Fruit fly (Drosophila melanogaster) whole organism, embryonic: ENCODE results near the gene S6KL.

Experiments used
- Antp ChIP-seq: fragments of 200-800 bp; sonication (Bioruptor generic); optimal IDR thresholded peaks from 3 replicates; lab custom pipeline; 2016; ENCODE audit warnings: missing biosample characterization, missing genetic modification characterization
- CG10209 ChIP-seq: fragments of 200-800 bp; sonication (Bioruptor generic); optimal IDR thresholded peaks from 3 replicates; lab custom pipeline; 2017; ENCODE audit warnings: missing biosample characterization, mild to moderate bottlenecking, missing genetic modification characterization, missing genetic modification reagents
- CG10267 ChIP-seq: fragments of 200-800 bp; sonication (Bioruptor generic); optimal IDR thresholded peaks from 2 replicates; lab custom pipeline; 2018; ENCODE audit warnings: missing biosample characterization, mild to moderate bottlenecking, missing genetic modification characterization, moderate library complexity
- CG10462 ChIP-seq: fragments of 200-800 bp; sonication (Bioruptor generic); optimal IDR thresholded peaks from 2 replicates; lab custom pipeline; 2016; ENCODE audit warnings: missing biosample characterization, missing genetic modification characterization
- CG11456 ChIP-seq: fragments of 200-800 bp; sonication (Bioruptor generic); IDR thresholded peaks from 3 replicates; pipeline ENCODE4 v1.3.6; 2022; ENCODE audit warnings: missing biosample characterization, missing genetic modification characterization
- CG12659 ChIP-seq: fragments of 200-800 bp; sonication (Bioruptor generic); optimal IDR thresholded peaks from 3 replicates; lab custom pipeline; 2017; ENCODE audit warnings: mild to moderate bottlenecking, missing biosample characterization, missing genetic modification reagents, missing genetic modification characterization
- CG12769 ChIP-seq: fragments of 200-800 bp; sonication (Bioruptor generic); optimal IDR thresholded peaks from 2 replicates; lab custom pipeline; 2019; ENCODE audit warnings: missing biosample characterization, mild to moderate bottlenecking, missing genetic modification characterization, moderate library complexity
- CG14965 ChIP-seq: fragments of 200-800 bp; sonication (Bioruptor generic); optimal IDR thresholded peaks from 2 replicates; lab custom pipeline; 2016; ENCODE audit warnings: missing biosample characterization, missing genetic modification characterization, borderline replicate concordance
- CG15479 ChIP-seq: fragments of 200-800 bp; sonication (Bioruptor generic); optimal IDR thresholded peaks from 3 replicates; lab custom pipeline; 2019; ENCODE audit warnings: missing biosample characterization, mild to moderate bottlenecking, missing genetic modification characterization, moderate library complexity
- CG15514 ChIP-seq: fragments of 200-800 bp; sonication (Bioruptor generic); optimal IDR thresholded peaks from 3 replicates; lab custom pipeline; 2017; ENCODE audit warnings: missing biosample characterization, missing genetic modification characterization, mild to moderate bottlenecking, moderate library complexity, missing genetic modification reagents
- CG1603 ChIP-seq: fragments of 200-800 bp; sonication (Bioruptor generic); optimal IDR thresholded peaks from 2 replicates; lab custom pipeline; 2019; ENCODE audit warnings: missing biosample characterization, mild to moderate bottlenecking, missing genetic modification characterization, moderate library complexity
- CG1647 ChIP-seq: fragments of 200-800 bp; sonication (Bioruptor generic); optimal IDR thresholded peaks from 3 replicates; lab custom pipeline; 2016; ENCODE audit warnings: missing biosample characterization, missing genetic modification characterization
- CG16813 ChIP-seq: fragments of 200-800 bp; sonication (Bioruptor generic); IDR thresholded peaks from 3 replicates; pipeline ENCODE4 v1.3.6; 2022; ENCODE audit warnings: missing biosample characterization, missing genetic modification characterization; ENCODE audit not compliant: partially characterized antibody
- CG17186 ChIP-seq: fragments of 200-800 bp; sonication (Bioruptor generic); optimal IDR thresholded peaks from 3 replicates; lab custom pipeline; 2017; ENCODE audit warnings: missing biosample characterization, missing genetic modification reagents, missing genetic modification characterization
- CG2199 ChIP-seq: fragments of 200-800 bp; sonication (Bioruptor generic); IDR thresholded peaks from 3 replicates; pipeline ENCODE4 v1.3.6; 2022; ENCODE audit warnings: missing biosample characterization, missing genetic modification characterization
- CG30431 ChIP-seq: fragments of 200-800 bp; sonication (Bioruptor generic); optimal IDR thresholded peaks from 2 replicates; lab custom pipeline; 2017; ENCODE audit warnings: missing biosample characterization, missing genetic modification characterization
- CG32532 ChIP-seq: fragments of 200-800 bp; sonication (Bioruptor generic); IDR thresholded peaks from 2 replicates; pipeline ENCODE4 v1.3.6; 2022; ENCODE audit warnings: missing biosample characterization, missing genetic modification characterization
- CG4328 ChIP-seq: fragments of 200-800 bp; sonication (Bioruptor generic); optimal IDR thresholded peaks from 3 replicates; lab custom pipeline; 2017; ENCODE audit warnings: missing biosample characterization, missing genetic modification reagents, missing genetic modification characterization
- CG4730 ChIP-seq: fragments of 200-800 bp; sonication (Bioruptor generic); IDR thresholded peaks from 2 replicates; pipeline ENCODE4 v1.3.6; 2022; ENCODE audit warnings: missing biosample characterization, missing genetic modification characterization
- CG6175 ChIP-seq: fragments of 200-800 bp; sonication (Bioruptor generic); IDR thresholded peaks from 3 replicates; pipeline ENCODE4 v1.3.6; 2022; ENCODE audit warnings: missing biosample characterization, missing genetic modification characterization
- CG6813 ChIP-seq: fragments of 200-800 bp; sonication (Bioruptor generic); optimal IDR thresholded peaks from 2 replicates; lab custom pipeline; 2017; ENCODE audit warnings: missing biosample characterization, missing genetic modification characterization, mild to moderate bottlenecking, moderate library complexity, missing genetic modification reagents
- CTCF ChIP-seq: fragments of 200-800 bp; sonication (Bioruptor generic); optimal IDR thresholded peaks from 2 replicates; lab custom pipeline; 2017; ENCODE audit warnings: missing biosample characterization, mild to moderate bottlenecking, missing genetic modification characterization, moderate library complexity
- D19B ChIP-seq: fragments of 200-800 bp; sonication (Bioruptor generic); optimal IDR thresholded peaks from 2 replicates; lab custom pipeline; 2017; ENCODE audit warnings: missing biosample characterization, mild to moderate bottlenecking, missing genetic modification characterization
- Dbx ChIP-seq: fragments of 200-800 bp; sonication (Bioruptor generic); IDR thresholded peaks from 3 replicates; pipeline ENCODE4 v1.3.6; 2022; ENCODE audit warnings: missing biosample characterization, missing genetic modification characterization
- E2f2 ChIP-seq: fragments of 200-800 bp; sonication (Bioruptor generic); IDR thresholded peaks from 2 replicates; pipeline ENCODE4 v1.3.6; 2022; ENCODE audit warnings: missing biosample characterization, missing genetic modification characterization
- Fer2 ChIP-seq: fragments of 200-800 bp; sonication (Bioruptor generic); optimal IDR thresholded peaks from 2 replicates; lab custom pipeline; 2018; ENCODE audit warnings: missing biosample characterization, mild to moderate bottlenecking, missing genetic modification characterization, moderate library complexity
- Lpt ChIP-seq: fragments of >200 bp; optimal IDR thresholded peaks from 2 replicates; lab custom pipeline; 2018; ENCODE audit warnings: missing biosample characterization, missing genetic modification characterization
- NK7.1 ChIP-seq: fragments of 200-800 bp; sonication (Bioruptor generic); optimal IDR thresholded peaks from 3 replicates; lab custom pipeline; 2016; ENCODE audit warnings: missing biosample characterization, missing genetic modification characterization
- PHDP ChIP-seq: fragments of 200-800 bp; sonication (Bioruptor generic); optimal IDR thresholded peaks from 3 replicates; lab custom pipeline; 2018; ENCODE audit warnings: missing biosample characterization, mild to moderate bottlenecking, missing genetic modification characterization, moderate library complexity
- Poxn ChIP-seq: fragments of 200-800 bp; sonication (Bioruptor generic); IDR thresholded peaks from 2 replicates; pipeline ENCODE4 v1.3.6; 2022; ENCODE audit warnings: missing biosample characterization, missing genetic modification characterization
- Sry-β ChIP-seq: fragments of 200-800 bp; sonication (Bioruptor generic); optimal IDR thresholded peaks from 2 replicates; lab custom pipeline; 2018; ENCODE audit warnings: missing biosample characterization, mild to moderate bottlenecking, missing genetic modification characterization, moderate library complexity
- Ssrp ChIP-seq: fragments of 200-800 bp; sonication (Bioruptor generic); optimal IDR thresholded peaks from 2 replicates; lab custom pipeline; 2018; ENCODE audit warnings: missing biosample characterization, mild to moderate bottlenecking, missing genetic modification characterization, moderate library complexity
- Tbp ChIP-seq: fragments of >200 bp; optimal IDR thresholded peaks from 2 replicates; lab custom pipeline; 2018; ENCODE audit warnings: missing biosample characterization, missing genetic modification characterization
- amos ChIP-seq: fragments of 200-800 bp; sonication (Bioruptor generic); IDR thresholded peaks from 2 replicates; pipeline ENCODE4 v1.3.6; 2022; ENCODE audit warnings: missing biosample characterization, missing genetic modification characterization; ENCODE audit not compliant: partially characterized antibody
- bsh ChIP-seq, 2 experiments: fragments of 200-800 bp; sonication (Bioruptor generic); optimal IDR thresholded peaks; 2 replicates each; lab custom pipeline; 2017 to 2018; ENCODE audit warnings: mild to moderate bottlenecking in 2 of 2, missing biosample characterization in 2 of 2, missing genetic modification characterization in 2 of 2, moderate library complexity in 1 of 2
- crp ChIP-seq, 2 experiments: fragments of 200-800 bp; sonication (Bioruptor generic); optimal IDR thresholded peaks; 2 replicates in 1 of 2; 3 replicates in 1 of 2; lab custom pipeline; 2017; ENCODE audit warnings: missing biosample characterization in 2 of 2, missing genetic modification characterization in 2 of 2, mild to moderate bottlenecking in 1 of 2, moderate library complexity in 1 of 2
- gt ChIP-seq: fragments of 200-800 bp; sonication (Bioruptor generic); IDR thresholded peaks from 2 replicates; pipeline ENCODE4 v1.3.6; 2022; ENCODE audit warnings: missing biosample characterization, missing genetic modification characterization
- ham ChIP-seq: fragments of 200-800 bp; sonication (Bioruptor generic); IDR thresholded peaks from 2 replicates; pipeline ENCODE4 v1.3.6; 2022; ENCODE audit warnings: missing biosample characterization, missing genetic modification characterization
- jing ChIP-seq: fragments of 200-800 bp; sonication (Bioruptor generic); optimal IDR thresholded peaks from 2 replicates; lab custom pipeline; 2018; ENCODE audit warnings: missing biosample characterization, mild to moderate bottlenecking, missing genetic modification characterization
- mirr ChIP-seq: fragments of 200-800 bp; sonication (Bioruptor generic); optimal IDR thresholded peaks from 3 replicates; lab custom pipeline; 2018; ENCODE audit warnings: missing biosample characterization, mild to moderate bottlenecking, missing genetic modification characterization
- pros ChIP-seq: fragments of 200-800 bp; sonication (Bioruptor generic); optimal IDR thresholded peaks from 3 replicates; lab custom pipeline; 2019; ENCODE audit warnings: missing biosample characterization, mild to moderate bottlenecking, missing genetic modification characterization, moderate library complexity
- slou ChIP-seq: fragments of 200-800 bp; sonication (Bioruptor generic); optimal IDR thresholded peaks from 3 replicates; lab custom pipeline; 2016; ENCODE audit warnings: missing biosample characterization, missing genetic modification characterization
- so ChIP-seq: fragments of 200-800 bp; sonication (Bioruptor generic); IDR thresholded peaks from 3 replicates; pipeline ENCODE4 v1.3.6; 2022; ENCODE audit warnings: missing biosample characterization, missing genetic modification characterization
- tap ChIP-seq: fragments of 200-800 bp; optimal IDR thresholded peaks from 3 replicates; lab custom pipeline; 2019; ENCODE audit warnings: missing biosample characterization, mild to moderate bottlenecking, missing genetic modification characterization, moderate library complexity
- trem ChIP-seq: fragments of 200-800 bp; optimal IDR thresholded peaks from 3 replicates; lab custom pipeline; 2019; ENCODE audit warnings: missing biosample characterization, mild to moderate bottlenecking, missing genetic modification characterization, moderate library complexity
- tx ChIP-seq: fragments of 200-800 bp; sonication (Bioruptor generic); optimal IDR thresholded peaks from 2 replicates; lab custom pipeline; 2016; ENCODE audit warnings: missing biosample characterization, missing genetic modification characterization
- vfl ChIP-seq: fragments of 200-800 bp; sonication (Bioruptor generic); optimal IDR thresholded peaks from 2 replicates; lab custom pipeline; 2016; ENCODE audit warnings: missing biosample characterization, missing genetic modification characterization
- yki ChIP-seq: fragments of >200 bp; optimal IDR thresholded peaks from 3 replicates; lab custom pipeline; 2018
- zen2 ChIP-seq: fragments of 200-800 bp; sonication (Bioruptor generic); IDR thresholded peaks from 3 replicates; pipeline ENCODE4 v1.3.6; 2022; ENCODE audit warnings: missing biosample characterization, missing genetic modification characterization; ENCODE audit not compliant: partially characterized antibody

S6KL gene

DNA sequence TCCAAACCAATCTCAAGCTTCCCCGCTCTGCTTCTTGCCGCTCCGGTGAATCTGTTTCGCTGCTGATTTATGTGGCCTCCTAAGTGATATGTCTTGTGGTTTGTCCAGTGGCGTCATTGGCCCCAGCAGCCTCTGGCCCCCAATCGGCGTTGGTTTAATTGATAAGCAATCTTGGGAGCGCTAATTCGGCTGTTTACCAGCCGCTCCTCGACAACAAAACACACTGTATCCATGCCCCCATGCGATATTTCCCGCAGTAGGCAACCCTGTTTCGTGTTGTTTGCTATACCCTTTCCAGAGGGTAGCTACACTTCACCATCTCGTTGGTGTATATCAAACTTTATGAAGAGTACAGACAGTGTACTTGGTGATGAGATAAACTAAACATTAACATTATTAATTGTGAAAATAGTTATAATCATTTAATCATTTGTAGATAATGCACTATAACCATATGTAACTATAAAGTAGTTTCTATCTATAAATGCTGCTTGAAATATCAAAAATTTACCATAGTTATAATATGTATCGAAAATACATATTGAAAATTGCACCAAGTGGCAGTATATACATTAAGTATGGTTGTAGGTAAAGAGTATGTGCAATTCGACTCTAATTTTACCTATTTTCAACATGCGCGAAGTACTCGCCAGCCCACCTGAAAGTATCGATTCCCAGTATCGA lies 60.2 kb downstream of the S6KL start, which contains the start of gene shop (continued):
- TF ChIP-seq CG6175 (GFP tag; lab: Robert Waterston, UW) (peak; percentile 56; the same call in 1 of the 3 replicates), CG12659 (GFP tag; lab: Kevin White, UChicago) (peak; percentile 89), CG16813 (GFP tag; lab: Robert Waterston, UW) (peak; percentile 46; the same call in 2 of the 3 replicates), Lpt (GFP tag; lab: Kevin White, UChicago) (no peak), gt (GFP tag; lab: Robert Waterston, UW) (no peak; the same call in 1 of the 2 replicates), Dbx (GFP tag; lab: Robert Waterston, UW) (peak; percentile 76), crp (GFP tag; optimal IDR thresholded peaks at IDR 0.05; lab: Kevin White, UChicago) (peak in 1 of 2 experiments; percentile 34), CG32532 (peak; percentile 63; the same call in 1 of the 2 replicates), so (GFP tag; lab: Robert Waterston, UW) (peak; percentile 83; the same call in 2 of the 3 replicates), ham (GFP tag; lab: Robert Waterston, UW) (no peak), CG10462 (GFP tag; lab: Kevin White, UChicago) (peak; percentile 64), CG11456 (GFP tag; lab: Robert Waterston, UW) (peak; percentile 75; the same call in 2 of the 3 replicates), vfl (GFP tag; lab: Kevin White, UChicago) (peak; percentile 67), CG15479 (GFP tag; lab: Kevin White, UChicago) (no peak), CG1603 (tag; lab: Kevin White, UChicago) (peak; percentile 73), Sry-β (GFP tag; lab: Kevin White, UChicago) (no peak), Poxn (GFP tag; lab: Robert Waterston, UW) (no peak), slou (GFP tag; lab: Kevin White, UChicago) (peak; percentile 51), CG4328 (peak; percentile 71), CG6813 (GFP tag; lab: Kevin White, UChicago) (peak; percentile 55), CG15514 (peak; percentile 46), CG14965 (GFP tag; lab: Kevin White, UChicago) (no peak), tx (peak; percentile 66), CG4730 (peak; percentile 58), CG1647 (GFP tag; lab: Kevin White, UChicago) (peak; percentile 64), trem (tag; lab: Kevin White, UChicago) (peak; percentile 68), CG10209 (GFP tag; lab: Kevin White, UChicago) (peak; percentile 83), jing (GFP tag; lab: Kevin White, UChicago) (peak; percentile 78), CG17186 (GFP tag; lab: Kevin White, UChicago) (peak; percentile 22), mirr (GFP tag; lab: Kevin White, UChicago) (peak; percentile 59), E2f2 (no peak; the same call in none of the 2 replicates), amos (GFP tag; lab: Robert Waterston, UW) (peak; percentile 62; the same call in 1 of the 2 replicates), tap (peak; percentile 72), Antp (peak; percentile 43), yki (lab: Kevin White, UChicago) (no peak), CG30431 (GFP tag; lab: Kevin White, UChicago) (peak; percentile 59), Ssrp (peak; percentile 87), D19B (GFP tag; lab: Kevin White, UChicago) (peak; percentile 80), NK7.1 (GFP tag; lab: Kevin White, UChicago) (peak; percentile 21), CG12769 (tag; lab: Kevin White, UChicago) (peak; percentile 89), CG10267 (tag; lab: Kevin White, UChicago) (peak; percentile 73), CTCF (GFP tag; lab: Kevin White, UChicago) (no peak), Tbp (GFP tag; lab: Kevin White, UChicago) (no peak), PHDP (peak; percentile 85), bsh (GFP tag; optimal IDR thresholded peaks at IDR 0.05; lab: Kevin White, UChicago) (peak; percentile 78 to 81), CG2199 (GFP tag; lab: Robert Waterston, UW) (no peak), pros (GFP tag; lab: Kevin White, UChicago) (no peak), zen2 (GFP tag; lab: Robert Waterston, UW) (peak; percentile 58; the same call in 2 of the 3 replicates), Fer2 (tag; lab: Kevin White, UChicago) (peak; percentile 71)
